Fruit fly (Drosophila melanogaster): Measurements from ENCODE around the gene CG7142.
A peak's percentile ranks its signal among the peaks of the same experiment; 100 is the strongest.

The CG7142 gene

dm6 chr3R:18243718-18244170 lies 35.6 kb downstream of the CG7142 start (continued):
- TF ChIP-seq CG17612 (GFP tag; IDR thresholded peaks at IDR 0.05) = no peak
- no peak for TF ChIP-seq CG10147 (GFP tag; optimal IDR thresholded peaks at IDR 0.05)
- TF ChIP-seq h (optimal IDR thresholded peaks at IDR 0.05) = no peak
- no peak for TF ChIP-seq Hand (GFP tag; optimal IDR thresholded peaks at IDR 0.05)
- no peak for TF ChIP-seq CG2875 (GFP tag; optimal IDR thresholded peaks at IDR 0.05)
- peak; percentile 2 for TF ChIP-seq CG2120 (GFP tag; optimal IDR thresholded peaks at IDR 0.05)
- no peak for TF ChIP-seq ro (GFP tag; IDR thresholded peaks at IDR 0.05)
- TF ChIP-seq CG7556 (GFP tag; optimal IDR thresholded peaks at IDR 0.05) = no peak
- peak; percentile 27 for TF ChIP-seq CG6854 (GFP tag; optimal IDR thresholded peaks at IDR 0.05)
- no peak for TF ChIP-seq CG12391 (tag; optimal IDR thresholded peaks at IDR 0.05)
- no peak for TF ChIP-seq CG5953 (GFP tag; IDR thresholded peaks at IDR 0.05)
- TF ChIP-seq CG10267 (tag; optimal IDR thresholded peaks at IDR 0.05) = no peak
- no peak for TF ChIP-seq CG15479 (GFP tag; optimal IDR thresholded peaks at IDR 0.05)
- TF ChIP-seq hbn (GFP tag; IDR thresholded peaks at IDR 0.05; ENCODE audit: partially characterized antibody) = no peak
- TF ChIP-seq Stat92E (GFP tag; optimal IDR thresholded peaks at IDR 0.05) = no peak
- TF ChIP-seq pb (GFP tag; optimal IDR thresholded peaks at IDR 0.05) = no peak
- TF ChIP-seq bigmax (GFP tag; optimal IDR thresholded peaks at IDR 0.05) = no peak
- no peak for TF ChIP-seq pzg (GFP tag; optimal IDR thresholded peaks at IDR 0.05)
- TF ChIP-seq CG16813 (GFP tag; IDR thresholded peaks at IDR 0.05; ENCODE audit: partially characterized antibody) = no peak
- no peak for TF ChIP-seq fu2 (GFP tag; optimal IDR thresholded peaks at IDR 0.05)
- TF ChIP-seq CkIIα-i1 (GFP tag; IDR thresholded peaks at IDR 0.05) = no peak
- peak; percentile 40 for TF ChIP-seq CG12659 (GFP tag; optimal IDR thresholded peaks at IDR 0.05)
- TF ChIP-seq mld (GFP tag; IDR thresholded peaks at IDR 0.05; ENCODE audit: partially characterized antibody) = no peak
- no peak for TF ChIP-seq Aef1 (GFP tag; IDR thresholded peaks at IDR 0.05)
- TF ChIP-seq phol (tag; optimal IDR thresholded peaks at IDR 0.05) = no peak
- no peak for TF ChIP-seq CG4404 (GFP tag; IDR thresholded peaks at IDR 0.05)
- no peak for TF ChIP-seq Sry-β (GFP tag; optimal IDR thresholded peaks at IDR 0.05)
- TF ChIP-seq CG10543 (GFP tag; optimal IDR thresholded peaks at IDR 0.05) = no peak
- no peak for TF ChIP-seq bcd (GFP tag; optimal IDR thresholded peaks at IDR 0.05)
- peak; percentile 25 for TF ChIP-seq Chrac-16 (GFP tag; optimal IDR thresholded peaks at IDR 0.05)
- no peak for TF ChIP-seq sug (tag; optimal IDR thresholded peaks at IDR 0.05)
- no peak for TF ChIP-seq sqz (GFP tag; optimal IDR thresholded peaks at IDR 0.05)
- peak; percentile 44 for TF ChIP-seq CG6813 (GFP tag; optimal IDR thresholded peaks at IDR 0.05)
- TF ChIP-seq Dek (tag; optimal IDR thresholded peaks at IDR 0.05) = peak; percentile 11
- no peak for TF ChIP-seq disco-r (GFP tag; optimal IDR thresholded peaks at IDR 0.05)
- no peak for TF ChIP-seq ind (GFP tag; optimal IDR thresholded peaks at IDR 0.05)
- TF ChIP-seq HmgZ (tag; optimal IDR thresholded peaks at IDR 0.05) = no peak
- TF ChIP-seq CG18011 (GFP tag; optimal IDR thresholded peaks at IDR 0.05) = no peak
- TF ChIP-seq CG18262 (tag; optimal IDR thresholded peaks at IDR 0.05) = no peak
- no peak for TF ChIP-seq CG11398 (GFP tag; optimal IDR thresholded peaks at IDR 0.05)
- no peak for TF ChIP-seq CG8765 (GFP tag; IDR thresholded peaks at IDR 0.05)
- TF ChIP-seq pfk (GFP tag; optimal IDR thresholded peaks at IDR 0.05) = peak; percentile 2
- no peak for TF ChIP-seq CG1603 (tag; optimal IDR thresholded peaks at IDR 0.05)
- TF ChIP-seq CG31224 (GFP tag; IDR thresholded peaks at IDR 0.05) = no peak
- TF ChIP-seq ash1 (GFP tag; optimal IDR thresholded peaks at IDR 0.05) = no peak
- TF ChIP-seq HmgD (GFP tag; optimal IDR thresholded peaks at IDR 0.05) = no peak
- peak; percentile 10; the same call in 1 of the 2 replicates for TF ChIP-seq rib (GFP tag; IDR thresholded peaks at IDR 0.05)
- no peak for TF ChIP-seq klu (GFP tag; IDR thresholded peaks at IDR 0.05)
- no peak for TF ChIP-seq CG3995 (GFP tag; optimal IDR thresholded peaks at IDR 0.05)
- no peak for TF ChIP-seq pho (GFP tag; optimal IDR thresholded peaks at IDR 0.05)
- TF ChIP-seq ftz-f1 (GFP tag; optimal IDR thresholded peaks at IDR 0.05) = no peak
